Worm (Caenorhabditis elegans): ENCODE data around the gene B0001.7.
A peak's percentile ranks its signal among the peaks of the same experiment; 100 is the strongest.

DNA sequence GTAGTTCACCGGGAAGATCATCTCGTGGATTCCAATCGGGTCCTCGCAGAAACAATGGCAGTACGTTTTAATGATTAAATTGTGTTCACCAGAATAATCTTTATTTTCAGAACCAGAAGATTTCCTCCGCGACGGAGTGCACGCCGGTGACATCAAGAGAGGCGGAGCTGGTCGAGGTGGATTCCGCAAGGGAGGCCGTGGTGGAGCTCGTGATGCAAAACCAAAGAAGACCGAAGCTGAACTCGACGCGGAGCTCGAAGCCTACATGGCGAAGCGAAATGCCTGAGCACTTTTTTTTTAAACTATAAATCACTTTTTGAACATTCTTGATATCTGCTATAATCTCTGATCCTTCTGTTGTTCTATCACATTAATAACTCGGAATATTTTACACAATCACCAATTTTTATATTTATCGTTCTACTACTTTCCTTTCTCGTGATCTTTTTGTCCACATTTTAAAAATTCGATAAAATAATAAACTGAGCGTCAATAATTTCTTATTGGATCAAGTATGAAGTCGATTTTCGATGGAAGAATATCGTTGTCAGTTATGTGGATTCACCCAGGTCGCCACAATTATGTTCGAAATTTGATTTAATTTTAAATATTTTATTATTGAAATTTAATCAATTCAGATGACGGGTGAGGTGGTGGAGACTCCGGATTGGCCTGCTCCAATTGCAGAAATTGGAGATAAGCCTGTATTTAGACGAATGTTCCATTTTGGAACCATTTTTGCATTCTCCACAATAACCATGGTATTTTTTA lies 29.5 kb downstream of the B0001.7 start, which contains the start of gene dhhc-6:
- no peak for TF ChIP-seq ceh-91 (GFP tag; IDR thresholded peaks at IDR 0.05)
- TF ChIP-seq xnd-1 (tag; optimal IDR thresholded peaks at IDR 0.05): no peak
- TF ChIP-seq unc-130 (GFP tag; optimal IDR thresholded peaks at IDR 0.05): no peak
- peak; percentile 84 for TF ChIP-seq madf-3 (GFP tag; IDR thresholded peaks at IDR 0.05)
- TF ChIP-seq atf-7 (tag; optimal IDR thresholded peaks at IDR 0.05): no peak
- no peak for TF ChIP-seq Y56A3A.18 (GFP tag; IDR thresholded peaks at IDR 0.05)
- no peak for TF ChIP-seq B0019.2 (GFP tag; conservative IDR thresholded peaks at IDR 0.05)
- no peak for TF ChIP-seq unc-62 (GFP tag; optimal IDR thresholded peaks at IDR 0.05)
- TF ChIP-seq ekl-4 (GFP tag; IDR thresholded peaks at IDR 0.05): 0 out of 2 replicates have a peak, but pooled peaks have one; percentile 27
- no peak for TF ChIP-seq nfya-2 (GFP tag; IDR thresholded peaks at IDR 0.05)
- no peak; the same call in 1 of the 2 replicates for TF ChIP-seq hmg-1.2 (GFP tag; IDR thresholded peaks at IDR 0.05)
- no peak for TF ChIP-seq tbx-9 (tag; optimal IDR thresholded peaks at IDR 0.05; ENCODE audit: borderline replicate concordance)
- no peak for TF ChIP-seq F49E8.2 (tag; optimal IDR thresholded peaks at IDR 0.05; ENCODE audit: insufficient read depth)
